Worm (Caenorhabditis elegans): ENCODE data around the gene sre-30.
A peak's percentile ranks its signal among the peaks of the same experiment; 100 is the strongest.
"Not testable (repeated sequence)": the region's sequence is repeated elsewhere in the genome, so short reads cannot be mapped to it uniquely, and the experiment has no call there.

Gene sre-30

ce11 chrII:12406394-12406793 lies at the start of gene sre-30:
TSS of gene sre-30 (minus strand) at chrII:12406494.
- TF ChIP-seq B0310.2 (tag; optimal IDR thresholded peaks at IDR 0.05) = no peak
- no peak for TF ChIP-seq scrt-1 (GFP tag; IDR thresholded peaks at IDR 0.05)
- TF ChIP-seq ets-7 (tag; optimal IDR thresholded peaks at IDR 0.05) = no peak

DNA sequence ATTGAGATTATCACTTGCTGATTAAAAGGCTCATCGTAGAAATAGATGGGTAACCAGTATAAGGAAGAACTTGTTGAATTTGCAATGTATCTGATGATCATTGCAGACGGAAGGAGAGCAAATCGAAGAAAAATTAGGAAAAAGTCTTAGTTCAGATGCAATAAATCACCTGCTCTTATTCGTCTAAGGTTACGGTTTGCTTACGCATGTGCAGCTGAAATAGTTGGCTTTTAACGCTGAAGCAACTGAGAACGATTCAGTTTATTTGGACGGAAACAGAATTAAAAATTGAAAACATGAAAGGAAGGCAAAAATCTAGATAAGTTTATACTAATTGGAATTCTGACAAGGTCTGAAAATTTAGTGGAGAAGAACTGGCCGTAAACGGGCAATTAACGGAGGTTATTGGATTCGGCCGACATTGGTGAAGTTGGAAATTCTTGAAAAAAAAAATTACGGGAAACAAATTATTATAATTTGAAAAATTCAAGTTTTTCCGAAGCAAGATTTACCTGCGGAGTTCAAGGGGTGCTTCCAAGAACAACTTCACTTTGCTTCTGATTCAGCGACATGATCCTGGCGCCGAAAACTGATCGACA lies 46.6 kb upstream of the sre-30 start, which contains the start of the genes sre-35 and sre-33:
Gene sre-35, minus strand, starts transcription at position 101 of the 599 bp plus-strand sequence.
Gene sre-33, plus strand, starts transcription at position 549 of the 599 bp plus-strand sequence.
- TF ChIP-seq sea-1 (GFP tag; conservative IDR thresholded peaks at IDR 0.05) (no peak), F13C5.2 (tag; optimal IDR thresholded peaks at IDR 0.05) (no peak), tbx-37 (GFP tag; conservative IDR thresholded peaks at IDR 0.05) (no peak), scrt-1 (GFP tag; IDR thresholded peaks at IDR 0.05) (no peak), ceh-36 (tag; optimal IDR thresholded peaks at IDR 0.05) (no peak), hmbx-1 (tag; optimal IDR thresholded peaks at IDR 0.05) (no peak), flt-1 (GFP tag; IDR thresholded peaks at IDR 0.05) (no peak), B0310.2 (tag; optimal IDR thresholded peaks at IDR 0.05) (no peak), ceh-13 (GFP tag; optimal IDR thresholded peaks at IDR 0.05) (no peak)

DNA sequence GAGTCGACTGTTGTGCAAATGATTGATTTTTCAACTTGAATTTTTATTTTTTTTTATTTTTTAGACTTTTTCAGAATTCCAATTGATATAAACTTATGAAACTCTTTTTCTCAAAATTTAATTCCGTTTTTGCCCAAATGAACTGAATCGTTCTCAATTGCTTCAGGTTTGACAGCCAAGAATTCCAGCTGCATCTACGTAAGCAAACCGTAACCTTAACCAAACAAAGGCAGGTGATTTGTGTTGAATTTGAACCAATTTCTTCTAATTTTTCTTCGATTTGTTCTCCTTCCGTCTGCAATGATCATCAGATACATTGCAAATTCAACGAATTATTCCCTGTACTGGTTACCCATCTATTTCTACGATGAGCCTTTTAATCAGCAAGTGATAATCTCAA lies 43.6 kb upstream of the sre-30 start, which contains the start of gene sre-34:
Gene sre-34, plus strand, starts transcription at position 301 of the 400 bp plus-strand sequence.
- no peak for TF ChIP-seq hmbx-1 (tag; optimal IDR thresholded peaks at IDR 0.05)
- no peak for TF ChIP-seq tbx-37 (GFP tag; conservative IDR thresholded peaks at IDR 0.05)
- no peak for TF ChIP-seq ceh-36 (tag; optimal IDR thresholded peaks at IDR 0.05)
- TF ChIP-seq ceh-13 (GFP tag; optimal IDR thresholded peaks at IDR 0.05) = no peak
- TF ChIP-seq pes-1 (GFP tag; IDR thresholded peaks at IDR 0.05) = no peak

DNA sequence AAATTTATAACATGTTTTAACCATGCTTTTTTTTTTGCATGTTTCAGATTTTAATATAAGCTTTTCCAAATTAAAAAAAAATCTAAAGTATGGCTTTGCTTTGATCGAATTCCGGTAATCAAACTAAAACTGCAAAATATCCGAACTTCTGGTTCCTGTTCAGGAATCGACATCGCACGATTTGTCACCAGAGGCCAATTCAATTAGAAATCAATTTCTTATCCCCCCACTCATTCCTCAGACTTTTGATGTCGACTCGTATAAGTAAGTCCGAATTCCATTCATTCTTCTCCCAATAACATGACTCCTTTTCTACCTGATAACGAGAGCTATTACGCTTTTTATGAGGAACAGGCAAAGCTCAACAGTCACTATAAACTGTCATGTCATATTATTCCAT lies 41.9 kb upstream of the sre-30 start, which contains the start of gene srh-27:
Gene srh-27, plus strand, starts transcription at position 301 of the 400 bp plus-strand sequence.
- TF ChIP-seq tbx-37 (GFP tag; conservative IDR thresholded peaks at IDR 0.05) (no peak), tra-4 (tag; optimal IDR thresholded peaks at IDR 0.05) (no peak), ceh-13 (GFP tag; optimal IDR thresholded peaks at IDR 0.05) (no peak), ets-7 (tag; optimal IDR thresholded peaks at IDR 0.05) (no peak), F13C5.2 (tag; optimal IDR thresholded peaks at IDR 0.05) (no peak)

DNA sequence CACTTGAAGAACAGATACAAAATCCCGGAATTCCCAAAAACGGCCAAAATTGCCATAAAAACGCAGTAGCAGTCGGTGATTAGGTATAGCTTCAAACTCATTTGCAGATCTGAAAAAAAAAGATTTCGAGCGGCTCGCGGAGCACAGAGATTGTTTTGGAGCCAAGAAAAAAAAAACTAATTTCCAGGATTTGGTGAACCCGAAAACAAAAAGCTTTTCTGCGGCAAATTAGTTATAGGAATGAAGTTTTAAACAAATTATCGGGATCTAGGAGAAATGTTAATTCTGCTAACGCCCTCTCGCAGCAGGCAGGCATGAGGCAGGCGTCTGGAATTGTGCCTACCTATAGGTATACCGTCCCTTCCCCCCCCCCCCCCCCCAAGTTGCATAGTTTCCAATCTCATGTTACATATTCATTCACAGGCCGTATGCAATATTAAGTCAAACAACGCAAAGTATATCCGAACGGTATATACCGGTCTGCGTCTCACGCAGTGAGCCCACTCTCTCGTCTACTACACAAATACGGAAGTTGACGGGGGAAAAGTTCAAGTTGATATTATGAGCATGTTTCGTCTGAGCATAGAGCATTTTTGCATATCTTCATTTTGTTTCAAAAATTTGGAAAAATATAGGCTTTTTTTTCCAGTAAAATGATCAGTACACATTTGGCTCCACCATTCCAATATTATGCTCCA lies 38.5 kb upstream of the sre-30 start, which contains the start of the genes W05H5.1 and pitr-6:
Gene W05H5.1, minus strand, starts transcription at position 101 of the 698 bp plus-strand sequence.
Gene pitr-6, plus strand, starts transcription at position 648 of the 698 bp plus-strand sequence.
- no peak for TF ChIP-seq ets-7 (tag; optimal IDR thresholded peaks at IDR 0.05)
- TF ChIP-seq ama-1 (optimal IDR thresholded peaks at IDR 0.05) = no peak
- TF ChIP-seq ceh-13 (GFP tag; optimal IDR thresholded peaks at IDR 0.05) = no peak
- no peak for TF ChIP-seq pes-1 (GFP tag; IDR thresholded peaks at IDR 0.05)

- TF ChIP-seq sea-1 (GFP tag; conservative IDR thresholded peaks at IDR 0.05); ets-7 (tag; optimal IDR thresholded peaks at IDR 0.05); pes-1 (GFP tag; IDR thresholded peaks at IDR 0.05): not testable (repeated sequence)
Observed at ce11 chrII:12441164-12441563, 34.9 kb upstream of the sre-30 start, which contains the start of gene Y57A10C.10. TSS of gene Y57A10C.10 (minus strand) at chrII:12441264.

- no peak for TF ChIP-seq flt-1 (GFP tag; IDR thresholded peaks at IDR 0.05)
- no peak for TF ChIP-seq hmbx-1 (tag; optimal IDR thresholded peaks at IDR 0.05)
- no peak for TF ChIP-seq pes-1 (GFP tag; IDR thresholded peaks at IDR 0.05)
- no peak for TF ChIP-seq tbx-37 (GFP tag; conservative IDR thresholded peaks at IDR 0.05)
- TF ChIP-seq ceh-36 (tag; optimal IDR thresholded peaks at IDR 0.05) = no peak
- TF ChIP-seq ets-7 (tag; optimal IDR thresholded peaks at IDR 0.05) = no peak
- TF ChIP-seq F13C5.2 (tag; optimal IDR thresholded peaks at IDR 0.05) = no peak
- TF ChIP-seq scrt-1 (GFP tag; IDR thresholded peaks at IDR 0.05) = no peak
- no peak for TF ChIP-seq aly-1 (tag; optimal IDR thresholded peaks at IDR 0.05)
Observed at ce11 chrII:12438441-12438840, 32.1 kb upstream of the sre-30 start, which contains the start of gene Y57A10C.9. TSS of gene Y57A10C.9 (minus strand) at chrII:12438541.

- TF ChIP-seq B0310.2 (tag; optimal IDR thresholded peaks at IDR 0.05) (no peak), ceh-36 (tag; optimal IDR thresholded peaks at IDR 0.05) (peak; percentile 82)
Observed at ce11 chrII:12436717-12437116, 30.4 kb upstream of the sre-30 start.

- TF ChIP-seq tbx-11 (GFP tag; IDR thresholded peaks at IDR 0.05) (no peak), aly-1 (tag; optimal IDR thresholded peaks at IDR 0.05) (no peak)
Observed at ce11 chrII:12435202-12435872, 29.0 kb upstream of the sre-30 start.

All from whole organism, early embryonic.